Worm (Caenorhabditis elegans) whole organism, L4/young adult: ENCODE data around the gene Y75B7AL.2.

Source experiments
- W03F9.2 ChIP-seq: fragments of 150-350 bp; optimal IDR thresholded peaks from 2 replicates; lab custom pipeline; 2014; ENCODE audit warnings: missing biosample characterization, missing genetic modification characterization
- dao-5 ChIP-seq: sonication (generic microtip); optimal IDR thresholded peaks from 2 replicates; lab custom pipeline; 2016; ENCODE audit warnings: missing genotype, missing genetic modification characterization, moderate library complexity, missing compliant biosample characterization

- TF ChIP-seq W03F9.2 (tag; lab: Kevin White, UChicago) (no peak), dao-5 (tag; lab: Kevin White, UChicago) (no peak)
Observed at ce11 chrV:1390415-1390814, 32.5 kb upstream of the Y75B7AL.2 start.
